Fruit fly (Drosophila melanogaster): Measurements from ENCODE around the gene Bre1.

Gene Bre1

dm6 chr3L:5802063-5802531 lies 8.1 kb upstream of the Bre1 start (continued):
- TF ChIP-seq CG15269 (tag; optimal IDR thresholded peaks at IDR 0.05) (peak; percentile 19), cato (GFP tag; optimal IDR thresholded peaks at IDR 0.05; ENCODE audit: borderline replicate concordance) (no peak), ftz-f1 (GFP tag; optimal IDR thresholded peaks at IDR 0.05) (peak; percentile 49), CG16815 (GFP tag; optimal IDR thresholded peaks at IDR 0.05) (no peak), Hr39 (optimal IDR thresholded peaks at IDR 0.05) (no peak), Hr78 (GFP tag; optimal IDR thresholded peaks at IDR 0.05) (peak in 1 of 2 experiments; percentile 22), CG8944 (GFP tag; optimal IDR thresholded peaks at IDR 0.05) (no peak), CG33213 (GFP tag; optimal IDR thresholded peaks at IDR 0.05) (no peak), Sox102F (GFP tag; optimal IDR thresholded peaks at IDR 0.05) (no peak), CG8924 (tag; optimal IDR thresholded peaks at IDR 0.05) (no peak), CG17359 (tag; optimal IDR thresholded peaks at IDR 0.05) (no peak), toy (GFP tag; IDR thresholded peaks at IDR 0.05) (no peak), vvl (GFP tag; IDR thresholded peaks at IDR 0.05) (peak; percentile 35; the same call in 1 of the 2 replicates), nom (GFP tag; optimal IDR thresholded peaks at IDR 0.05) (peak; percentile 11), Drgx (GFP tag; IDR thresholded peaks at IDR 0.05) (0 out of 2 replicates have a peak, but pooled peaks have one; percentile 34), Taf1 (GFP tag; IDR thresholded peaks at IDR 0.05) (no peak), oc (tag; optimal IDR thresholded peaks at IDR 0.05) (peak; percentile 62), eyg (GFP tag; optimal IDR thresholded peaks at IDR 0.05) (no peak), chinmo (GFP tag; IDR thresholded peaks at IDR 0.05; ENCODE audit: partially characterized antibody) (0 out of 4 replicates have a peak, but pooled peaks have one; percentile 58), sna (GFP tag; IDR thresholded peaks at IDR 0.05; ENCODE audit: partially characterized antibody) (no peak), MESR4 (GFP tag; optimal IDR thresholded peaks at IDR 0.05) (no peak), gsb-n (tag; optimal IDR thresholded peaks at IDR 0.05) (no peak), CG16779 (GFP tag; IDR thresholded peaks at IDR 0.05) (no peak), z (GFP tag; IDR thresholded peaks at IDR 0.05) (peak; percentile 70)

dm6 chr3L:5797274-5797673 lies 3.3 kb upstream of the Bre1 start:
- TF ChIP-seq CG12236 (GFP tag; optimal IDR thresholded peaks at IDR 0.05) (no peak), CG13624 (GFP tag; optimal IDR thresholded peaks at IDR 0.05) (no peak), chinmo (GFP tag; IDR thresholded peaks at IDR 0.05; ENCODE audit: partially characterized antibody) (peak; percentile 68; the same call in 1 of the 4 replicates), sd (tag; optimal IDR thresholded peaks at IDR 0.05) (no peak), pnt (GFP tag; optimal IDR thresholded peaks at IDR 0.05) (no peak), CG14667 (GFP tag; IDR thresholded peaks at IDR 0.05) (no peak), CG6765 (GFP tag; optimal IDR thresholded peaks at IDR 0.05) (no peak), CG10431 (GFP tag; optimal IDR thresholded peaks at IDR 0.05) (no peak), Xbp1 (GFP tag; optimal IDR thresholded peaks at IDR 0.05) (no peak), CG15479 (GFP tag; optimal IDR thresholded peaks at IDR 0.05) (no peak), HmgZ (tag; optimal IDR thresholded peaks at IDR 0.05) (no peak), croc (GFP tag; conservative IDR thresholded peaks at IDR 0.05) (no peak), CG6175 (GFP tag; IDR thresholded peaks at IDR 0.05) (no peak), Dbx (GFP tag; IDR thresholded peaks at IDR 0.05) (no peak; the same call in 2 of the 3 replicates), ash1 (GFP tag; optimal IDR thresholded peaks at IDR 0.05) (no peak), slou (GFP tag; optimal IDR thresholded peaks at IDR 0.05) (no peak), vnd (GFP tag; IDR thresholded peaks at IDR 0.05; ENCODE audit: partially characterized antibody) (no peak), B-H1 (GFP tag; IDR thresholded peaks at IDR 0.05) (no peak), CG12942 (GFP tag; optimal IDR thresholded peaks at IDR 0.05) (no peak), CG2678 (tag; optimal IDR thresholded peaks at IDR 0.05) (no peak), tna (GFP tag; IDR thresholded peaks at IDR 0.05; ENCODE audit: partially characterized antibody) (peak; percentile 29; the same call in 1 of the 2 replicates), onecut (GFP tag; IDR thresholded peaks at IDR 0.05) (no peak), CG34224 (GFP tag; IDR thresholded peaks at IDR 0.05; ENCODE audit: partially characterized antibody) (peak; percentile 37; the same call in 1 of the 3 replicates), lola (GFP tag; optimal IDR thresholded peaks at IDR 0.05) (no peak), pfk (GFP tag; optimal IDR thresholded peaks at IDR 0.05) (no peak), B-H2 (GFP tag; optimal IDR thresholded peaks at IDR 0.05) (no peak), gcm (GFP tag; optimal IDR thresholded peaks at IDR 0.05) (peak; percentile 34)

All from whole organism, embryonic.